Fruit fly (Drosophila melanogaster): ENCODE results near the gene ND-15.

ND-15 gene

dm6 chr2L:143088-143487 is 28.6 kb downstream of the ND-15 start, which contains the start of the genes CG31974 and CG11454 (continued):
- TF ChIP-seq CG4404 (GFP tag; IDR thresholded peaks at IDR 0.05) (no peak), esg (GFP tag; conservative IDR thresholded peaks at IDR 0.05) (no peak), insv (GFP tag; optimal IDR thresholded peaks at IDR 0.05) (no peak), HLH54F (GFP tag; optimal IDR thresholded peaks at IDR 0.05) (no peak), Dref (GFP tag; IDR thresholded peaks at IDR 0.05) (peak; percentile 44), B-H2 (GFP tag; optimal IDR thresholded peaks at IDR 0.05) (peak; percentile 56), repo (GFP tag; optimal IDR thresholded peaks at IDR 0.05) (no peak), CG16813 (GFP tag; IDR thresholded peaks at IDR 0.05; ENCODE audit: partially characterized antibody) (peak; percentile 67; the same call in 2 of the 3 replicates), CG3163 (GFP tag; optimal IDR thresholded peaks at IDR 0.05) (no peak), kni (GFP tag; optimal IDR thresholded peaks at IDR 0.05) (no peak), dpn (GFP tag; optimal IDR thresholded peaks at IDR 0.05) (peak in 1 of 2 experiments; percentile 7), ap (GFP tag; IDR thresholded peaks at IDR 0.05) (no peak), CG14014 (GFP tag; IDR thresholded peaks at IDR 0.05) (no peak), dati (GFP tag; IDR thresholded peaks at IDR 0.05) (no peak), gcm (GFP tag; optimal IDR thresholded peaks at IDR 0.05) (no peak), pho (GFP tag; optimal IDR thresholded peaks at IDR 0.05) (no peak), bigmax (GFP tag; optimal IDR thresholded peaks at IDR 0.05) (peak; percentile 22), ems (GFP tag; optimal IDR thresholded peaks at IDR 0.05) (no peak), CG15269 (tag; optimal IDR thresholded peaks at IDR 0.05) (no peak), CG12104 (GFP tag; optimal IDR thresholded peaks at IDR 0.05) (no peak), ttk (GFP tag; IDR thresholded peaks at IDR 0.05) (no peak), cato (GFP tag; optimal IDR thresholded peaks at IDR 0.05; ENCODE audit: borderline replicate concordance) (no peak), CG17186 (GFP tag; optimal IDR thresholded peaks at IDR 0.05) (no peak), h (optimal IDR thresholded peaks at IDR 0.05) (no peak), mam (GFP tag; optimal IDR thresholded peaks at IDR 0.05) (no peak), CG9932 (GFP tag; IDR thresholded peaks at IDR 0.05) (peak; percentile 30; the same call in 1 of the 2 replicates), CG9727 (GFP tag; optimal IDR thresholded peaks at IDR 0.05) (no peak), dysf (GFP tag; IDR thresholded peaks at IDR 0.05) (no peak), inv (GFP tag; IDR thresholded peaks at IDR 0.05; ENCODE audit: partially characterized antibody) (peak; percentile 75; the same call in 1 of the 2 replicates), CG7928 (GFP tag; optimal IDR thresholded peaks at IDR 0.05) (no peak), crp (GFP tag; optimal IDR thresholded peaks at IDR 0.05) (no peak), dimm (GFP tag; IDR thresholded peaks at IDR 0.05) (no peak), Deaf1 (tag; optimal IDR thresholded peaks at IDR 0.05) (peak; percentile 25), lilli (GFP tag; optimal IDR thresholded peaks at IDR 0.05) (no peak), H15 (GFP tag; IDR thresholded peaks at IDR 0.05) (no peak), fd102C (GFP tag; optimal IDR thresholded peaks at IDR 0.05) (no peak), CG3726 (GFP tag; IDR thresholded peaks at IDR 0.05) (no peak), chinmo (GFP tag; IDR thresholded peaks at IDR 0.05; ENCODE audit: partially characterized antibody) (peak; percentile 92; the same call in 3 of the 4 replicates), grn (GFP tag; optimal IDR thresholded peaks at IDR 0.05) (peak; percentile 93), CG7372 (GFP tag; IDR thresholded peaks at IDR 0.05) (no peak), Awh (GFP tag; IDR thresholded peaks at IDR 0.05) (no peak), CG8089 (GFP tag; optimal IDR thresholded peaks at IDR 0.05) (no peak), CG18011 (GFP tag; optimal IDR thresholded peaks at IDR 0.05) (no peak), CG12391 (tag; optimal IDR thresholded peaks at IDR 0.05) (peak; percentile 25), Rx (GFP tag; IDR thresholded peaks at IDR 0.05) (no peak), NC2α (GFP tag; optimal IDR thresholded peaks at IDR 0.05) (no peak), CG10462 (GFP tag; optimal IDR thresholded peaks at IDR 0.05) (no peak), CG2199 (GFP tag; IDR thresholded peaks at IDR 0.05) (no peak), sd (tag; optimal IDR thresholded peaks at IDR 0.05) (no peak), bsh (GFP tag; optimal IDR thresholded peaks at IDR 0.05) (no peak), lmd (GFP tag; IDR thresholded peaks at IDR 0.05) (no peak), oc (tag; optimal IDR thresholded peaks at IDR 0.05) (no peak)
